Fruit fly (Drosophila melanogaster) whole organism, embryonic: Measurements from ENCODE around the gene CG42795.

Experiments used
- Bteb2 ChIP-seq: fragments of 200-800 bp; sonication (Bioruptor generic); optimal IDR thresholded peaks from 2 replicates; lab custom pipeline; 2016; ENCODE audit warnings: missing biosample characterization, missing genetic modification characterization
- CG14014 ChIP-seq: fragments of 200-800 bp; sonication (Bioruptor generic); IDR thresholded peaks from 2 replicates; pipeline ENCODE4 v1.3.6; 2022; ENCODE audit warnings: missing biosample characterization, missing genetic modification characterization
- CG14050 ChIP-seq: fragments of 200-800 bp; sonication (Bioruptor generic); IDR thresholded peaks from 3 replicates; pipeline ENCODE4 v1.3.6; 2022; ENCODE audit warnings: missing biosample characterization, missing genetic modification characterization
- CG14441 ChIP-seq: fragments of 200-800 bp; sonication (Bioruptor generic); IDR thresholded peaks from 2 replicates; pipeline ENCODE4 v1.3.6; 2022; ENCODE audit warnings: missing biosample characterization, missing genetic modification characterization
- CG15696 ChIP-seq: fragments of 200-800 bp; sonication (Bioruptor generic); optimal IDR thresholded peaks from 2 replicates; lab custom pipeline; 2019; ENCODE audit warnings: missing biosample characterization, mild to moderate bottlenecking, missing genetic modification characterization, moderate library complexity
- CG1603 ChIP-seq: fragments of 200-800 bp; sonication (Bioruptor generic); optimal IDR thresholded peaks from 2 replicates; lab custom pipeline; 2019; ENCODE audit warnings: missing biosample characterization, mild to moderate bottlenecking, missing genetic modification characterization, moderate library complexity
- CG16779 ChIP-seq: fragments of 200-800 bp; sonication (Bioruptor generic); IDR thresholded peaks from 2 replicates; pipeline ENCODE4 v1.3.6; 2022; ENCODE audit warnings: missing biosample characterization, missing genetic modification characterization
- CG16815 ChIP-seq: fragments of 200-800 bp; sonication (Bioruptor generic); optimal IDR thresholded peaks from 3 replicates; lab custom pipeline; 2017; ENCODE audit warnings: missing biosample characterization, mild to moderate bottlenecking, missing genetic modification characterization
- CG16863 ChIP-seq: fragments of 200-800 bp; sonication (Bioruptor generic); optimal IDR thresholded peaks from 3 replicates; lab custom pipeline; 2016; ENCODE audit warnings: missing biosample characterization, missing genetic modification characterization
- CG17385 ChIP-seq: fragments of 200-800 bp; sonication (Bioruptor generic); optimal IDR thresholded peaks from 3 replicates; lab custom pipeline; 2018; ENCODE audit warnings: missing biosample characterization, mild to moderate bottlenecking, missing genetic modification characterization
- CG1832 ChIP-seq: fragments of 200-800 bp; sonication (Bioruptor generic); optimal IDR thresholded peaks from 2 replicates; lab custom pipeline; 2017; ENCODE audit warnings: missing biosample characterization, mild to moderate bottlenecking, missing genetic modification characterization, inconsistent platforms
- CG2199 ChIP-seq: fragments of 200-800 bp; sonication (Bioruptor generic); IDR thresholded peaks from 3 replicates; pipeline ENCODE4 v1.3.6; 2022; ENCODE audit warnings: missing biosample characterization, missing genetic modification characterization
- CG2202 ChIP-seq: fragments of 200-800 bp; sonication (Bioruptor generic); optimal IDR thresholded peaks from 2 replicates; lab custom pipeline; 2018; ENCODE audit warnings: missing biosample characterization, mild to moderate bottlenecking, missing genetic modification characterization
- CG31441 ChIP-seq: fragments of 200-800 bp; sonication (Bioruptor generic); IDR thresholded peaks from 2 replicates; pipeline ENCODE4 v1.3.6; 2022; ENCODE audit warnings: missing biosample characterization, missing genetic modification characterization
- CG6175 ChIP-seq: fragments of 200-800 bp; sonication (Bioruptor generic); IDR thresholded peaks from 3 replicates; pipeline ENCODE4 v1.3.6; 2022; ENCODE audit warnings: missing biosample characterization, missing genetic modification characterization
- CG6254 ChIP-seq: fragments of 200-800 bp; sonication (Bioruptor generic); optimal IDR thresholded peaks from 3 replicates; lab custom pipeline; 2017; ENCODE audit warnings: mild to moderate bottlenecking, missing biosample characterization, missing genetic modification reagents, missing genetic modification characterization
- CG6654 ChIP-seq: fragments of 200-800 bp; sonication (Bioruptor generic); optimal IDR thresholded peaks from 2 replicates; lab custom pipeline; 2017; ENCODE audit warnings: missing biosample characterization, mild to moderate bottlenecking, missing genetic modification characterization
- CG6854 ChIP-seq: fragments of 200-800 bp; sonication (Bioruptor generic); optimal IDR thresholded peaks from 3 replicates; lab custom pipeline; 2017; ENCODE audit warnings: missing biosample characterization, mild to moderate bottlenecking, missing genetic modification characterization
- CG7839 ChIP-seq: fragments of 200-800 bp; sonication (Bioruptor generic); optimal IDR thresholded peaks from 3 replicates; lab custom pipeline; 2018; ENCODE audit warnings: missing biosample characterization, mild to moderate bottlenecking, missing genetic modification characterization, moderate library complexity
- CG8478 ChIP-seq: fragments of >200 bp; optimal IDR thresholded peaks from 2 replicates; lab custom pipeline; 2018
- CG8765 ChIP-seq: fragments of 200-800 bp; sonication (Bioruptor generic); IDR thresholded peaks from 2 replicates; pipeline ENCODE4 v1.3.6; 2022; ENCODE audit warnings: missing biosample characterization, missing genetic modification characterization
- CoRest ChIP-seq: fragments of 200-800 bp; sonication (Bioruptor generic); optimal IDR thresholded peaks from 3 replicates; lab custom pipeline; 2018; ENCODE audit warnings: missing biosample characterization, mild to moderate bottlenecking, missing genetic modification characterization, moderate library complexity
- CrebB ChIP-seq: fragments of 200-800 bp; sonication (Bioruptor generic); optimal IDR thresholded peaks from 3 replicates; lab custom pipeline; 2018; ENCODE audit warnings: missing biosample characterization, mild to moderate bottlenecking, missing genetic modification characterization
- Dad ChIP-seq: fragments of 200-800 bp; sonication (Bioruptor generic); optimal IDR thresholded peaks from 3 replicates; lab custom pipeline; 2016; ENCODE audit warnings: missing biosample characterization, missing genetic modification characterization
- Drgx ChIP-seq: fragments of 200-800 bp; sonication (Bioruptor generic); IDR thresholded peaks from 2 replicates; pipeline ENCODE4 v1.3.6; 2022; ENCODE audit warnings: missing biosample characterization, missing genetic modification characterization
- Elba2 ChIP-seq: fragments of 200-800 bp; sonication (Bioruptor generic); optimal IDR thresholded peaks from 3 replicates; lab custom pipeline; 2016; ENCODE audit warnings: missing biosample characterization, missing genetic modification characterization
- HLH54F ChIP-seq: fragments of 200-800 bp; sonication (Bioruptor generic); optimal IDR thresholded peaks from 3 replicates; lab custom pipeline; 2016; ENCODE audit warnings: missing biosample characterization, missing genetic modification characterization
- NC2β ChIP-seq: fragments of 200-800 bp; sonication (Bioruptor generic); optimal IDR thresholded peaks from 2 replicates; lab custom pipeline; 2016; ENCODE audit warnings: missing biosample characterization, missing genetic modification characterization
- Pdp1 ChIP-seq, 2 experiments: fragments of 200-800 bp; sonication (Bioruptor generic); optimal IDR thresholded peaks; 3 replicates each; lab custom pipeline; 2016; ENCODE audit warnings: missing biosample characterization in 2 of 2, missing genetic modification characterization in 2 of 2, mild to moderate bottlenecking in 1 of 2, moderate library complexity in 1 of 2
- Rx ChIP-seq: fragments of 200-800 bp; sonication (Bioruptor generic); IDR thresholded peaks from 2 replicates; pipeline ENCODE4 v1.3.6; 2022; ENCODE audit warnings: missing biosample characterization, missing genetic modification characterization
- Sry-δ ChIP-seq: fragments of 200-800 bp; sonication (Bioruptor generic); optimal IDR thresholded peaks from 2 replicates; lab custom pipeline; 2016; ENCODE audit warnings: missing biosample characterization, missing genetic modification characterization
- Ssrp ChIP-seq: fragments of 200-800 bp; sonication (Bioruptor generic); optimal IDR thresholded peaks from 2 replicates; lab custom pipeline; 2018; ENCODE audit warnings: missing biosample characterization, mild to moderate bottlenecking, missing genetic modification characterization, moderate library complexity
- Vsx1 ChIP-seq: fragments of 200-800 bp; sonication (Bioruptor generic); optimal IDR thresholded peaks from 2 replicates; lab custom pipeline; 2017; ENCODE audit warnings: missing biosample characterization, mild to moderate bottlenecking, missing genetic modification characterization, missing genetic modification reagents
- Xbp1 ChIP-seq: fragments of 200-800 bp; sonication (Bioruptor generic); optimal IDR thresholded peaks from 3 replicates; lab custom pipeline; 2016; ENCODE audit warnings: missing biosample characterization, mild to moderate bottlenecking, missing genetic modification characterization
- YL-1 ChIP-seq: fragments of 200-800 bp; sonication (Bioruptor generic); optimal IDR thresholded peaks from 3 replicates; lab custom pipeline; 2017; ENCODE audit warnings: missing biosample characterization, mild to moderate bottlenecking, missing genetic modification characterization
- abd-A ChIP-seq: fragments of 200-800 bp; sonication (Bioruptor generic); optimal IDR thresholded peaks from 3 replicates; lab custom pipeline; 2019; ENCODE audit warnings: missing biosample characterization, mild to moderate bottlenecking, missing genetic modification characterization, moderate library complexity
- br ChIP-seq: fragments of >200 bp; optimal IDR thresholded peaks from 2 replicates; lab custom pipeline; 2017
- cas ChIP-seq: fragments of 200-800 bp; sonication (Bioruptor generic); IDR thresholded peaks from 2 replicates; pipeline ENCODE4 v1.3.6; 2022; ENCODE audit warnings: missing biosample characterization, missing genetic modification characterization
- chinmo ChIP-seq: fragments of 200-800 bp; sonication (Bioruptor generic); IDR thresholded peaks from 4 replicates; pipeline ENCODE4 v1.3.6; 2022; ENCODE audit warnings: missing biosample characterization, missing genetic modification characterization; ENCODE audit not compliant: partially characterized antibody
- corto ChIP-seq: fragments of 200-800 bp; sonication (Bioruptor generic); optimal IDR thresholded peaks from 2 replicates; lab custom pipeline; 2016; ENCODE audit warnings: missing biosample characterization, mild to moderate bottlenecking, missing genetic modification characterization, moderate library complexity
- hkb ChIP-seq, 2 experiments: fragments of 200-800 bp in 1 of 2; fragments of >200 bp in 1 of 2; sonication (Bioruptor generic) in 1 of 2; IDR thresholded peaks in 1 of 2; optimal IDR thresholded peaks in 1 of 2; 2 replicates each; pipeline versions ENCODE4 v1.3.6 to Lab custom; 2017 to 2022; ENCODE audit warnings: missing biosample characterization in 1 of 2, missing genetic modification characterization in 1 of 2
- jumu ChIP-seq: fragments of 200-800 bp; sonication (Bioruptor generic); optimal IDR thresholded peaks from 3 replicates; lab custom pipeline; 2016; ENCODE audit warnings: missing biosample characterization, missing genetic modification characterization
- lbe ChIP-seq: fragments of 200-800 bp; sonication (Bioruptor generic); optimal IDR thresholded peaks from 2 replicates; lab custom pipeline; 2016; ENCODE audit warnings: missing biosample characterization, mild to moderate bottlenecking, missing genetic modification characterization
- lmd ChIP-seq: fragments of 200-800 bp; sonication (Bioruptor generic); IDR thresholded peaks from 2 replicates; pipeline ENCODE4 v1.3.6; 2022; ENCODE audit warnings: missing biosample characterization, missing genetic modification characterization
- maf-S ChIP-seq: fragments of 200-800 bp; sonication (Bioruptor generic); optimal IDR thresholded peaks from 2 replicates; lab custom pipeline; 2016; ENCODE audit warnings: missing biosample characterization, missing genetic modification characterization
- nerfin-1 ChIP-seq: fragments of 200-800 bp; sonication (Bioruptor generic); optimal IDR thresholded peaks from 3 replicates; lab custom pipeline; 2019; ENCODE audit warnings: missing biosample characterization, mild to moderate bottlenecking, missing genetic modification characterization, moderate library complexity
- nmo ChIP-seq: fragments of 200-800 bp; sonication (Bioruptor generic); optimal IDR thresholded peaks from 2 replicates; lab custom pipeline; 2018; ENCODE audit warnings: missing biosample characterization, mild to moderate bottlenecking, missing genetic modification characterization, moderate library complexity
- sc ChIP-seq, 3 experiments: fragments of >200 bp in 2 of 3; fragments of 200-800 bp in 1 of 3; sonication (Bioruptor generic) in 1 of 3; optimal IDR thresholded peaks; 2 replicates in 2 of 3; 3 replicates in 1 of 3; lab custom pipeline; 2017; ENCODE audit warnings: mild to moderate bottlenecking in 1 of 3, missing biosample characterization in 1 of 3, missing genetic modification characterization in 1 of 3, missing genetic modification reagents in 1 of 3
- sna ChIP-seq: fragments of 200-800 bp; sonication (Bioruptor generic); IDR thresholded peaks from 2 replicates; pipeline ENCODE4 v1.3.6; 2022; ENCODE audit warnings: missing biosample characterization, missing genetic modification characterization; ENCODE audit not compliant: partially characterized antibody

CG42795 gene

DNA sequence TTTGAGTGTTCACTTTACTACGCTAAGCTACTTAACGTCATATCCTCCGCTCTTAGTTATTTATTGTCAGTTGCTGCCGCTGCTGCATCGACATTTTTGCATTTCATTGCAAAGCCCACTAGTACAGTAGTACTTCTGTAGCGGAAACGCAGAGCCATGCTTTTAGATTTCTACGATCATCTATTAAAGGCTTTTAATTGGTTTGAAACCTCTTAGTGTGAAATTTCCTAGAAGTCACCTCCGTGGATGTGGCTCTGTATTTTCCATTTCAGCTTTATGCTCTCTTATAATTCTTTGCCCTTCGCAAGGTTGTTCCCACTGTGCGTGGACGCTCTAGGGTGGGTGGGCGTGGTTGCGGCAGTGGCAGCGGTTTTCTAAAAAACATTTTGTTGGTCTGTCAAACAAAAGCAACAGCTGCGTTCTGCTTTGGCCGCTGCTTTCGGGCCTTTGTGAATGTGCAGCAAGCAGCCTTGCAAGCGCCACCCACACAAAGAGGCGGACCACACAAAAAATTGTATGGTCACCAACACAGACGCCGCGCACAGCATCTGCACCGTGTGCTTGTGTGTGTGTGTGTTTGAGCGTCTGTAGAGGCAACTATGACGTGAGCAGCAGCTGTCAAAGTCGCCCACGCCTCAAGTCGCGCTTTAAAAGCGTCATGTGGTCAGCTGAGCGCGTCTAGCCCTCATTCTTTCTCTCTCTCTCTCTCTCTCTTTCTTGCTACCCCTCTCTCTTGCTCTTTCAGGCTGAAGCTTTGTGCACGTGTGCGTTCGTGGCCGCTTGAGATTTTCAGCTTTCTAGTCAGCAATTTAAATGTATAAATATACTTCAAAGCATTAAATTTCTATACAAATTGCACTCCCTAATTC, 41.4 kb downstream of the CG42795 start (continued):
- TF ChIP-seq CG14014 (GFP tag; lab: Robert Waterston, UW): no peak
- TF ChIP-seq Pdp1 (GFP tag; optimal IDR thresholded peaks at IDR 0.05; lab: Kevin White, UChicago): no peak
- TF ChIP-seq lmd: peak; percentile 13; the same call in 1 of the 2 replicates
- no peak for TF ChIP-seq Sry-δ (GFP tag; lab: Kevin White, UChicago)
- no peak for TF ChIP-seq Elba2
- TF ChIP-seq jumu: no peak
- TF ChIP-seq CG1603 (tag; lab: Kevin White, UChicago): no peak
- TF ChIP-seq CG2202 (tag; lab: Kevin White, UChicago): no peak
- TF ChIP-seq CG1832 (GFP tag; lab: Kevin White, UChicago): peak; percentile 54
- TF ChIP-seq chinmo (GFP tag; lab: Robert Waterston, UW): peak; percentile 86; the same call in 1 of the 4 replicates
- TF ChIP-seq corto: no peak
- no peak for TF ChIP-seq CG31441 (GFP tag; lab: Robert Waterston, UW)
- no peak for TF ChIP-seq nerfin-1 (tag; lab: Kevin White, UChicago)
- TF ChIP-seq CrebB (tag; lab: Kevin White, UChicago): no peak
- no peak for TF ChIP-seq CG15696
- no peak for TF ChIP-seq Ssrp (tag; lab: Kevin White, UChicago)
- TF ChIP-seq lbe (GFP tag; lab: Kevin White, UChicago): no peak
- TF ChIP-seq CG17385: no peak
- no peak for TF ChIP-seq CG2199 (GFP tag; lab: Robert Waterston, UW)
- no peak for TF ChIP-seq CG6654
- TF ChIP-seq hkb (optimal IDR thresholded peaks at IDR 0.05; lab: Kevin White, UChicago): no peak
- no peak for TF ChIP-seq hkb (GFP tag; IDR thresholded peaks at IDR 0.05; lab: Robert Waterston, UW)
- no peak for TF ChIP-seq maf-S (GFP tag; lab: Kevin White, UChicago)
- TF ChIP-seq CG14441 (GFP tag; lab: Robert Waterston, UW): 0 out of 2 replicates have a peak, but pooled peaks have one; percentile 21
- TF ChIP-seq CG8765 (GFP tag; lab: Robert Waterston, UW): no peak
- peak; percentile 39; the same call in 1 of the 2 replicates for TF ChIP-seq CG16779 (GFP tag; lab: Robert Waterston, UW)
- TF ChIP-seq sna (GFP tag; lab: Robert Waterston, UW): no peak
- TF ChIP-seq sc (optimal IDR thresholded peaks at IDR 0.05; lab: Kevin White, UChicago): no peak
- TF ChIP-seq sc (GFP tag; optimal IDR thresholded peaks at IDR 0.05; lab: Kevin White, UChicago): no peak
- no peak for TF ChIP-seq Rx (GFP tag; lab: Robert Waterston, UW)
- TF ChIP-seq Dad (GFP tag; lab: Kevin White, UChicago): no peak
- TF ChIP-seq CoRest (tag; lab: Kevin White, UChicago): no peak
- TF ChIP-seq CG16863 (GFP tag; lab: Kevin White, UChicago): no peak
- TF ChIP-seq CG14050 (GFP tag; lab: Robert Waterston, UW): no peak
- no peak for TF ChIP-seq br
- TF ChIP-seq CG6854 (GFP tag; lab: Kevin White, UChicago): no peak
- TF ChIP-seq CG6254 (GFP tag; lab: Kevin White, UChicago): no peak
- no peak for TF ChIP-seq Xbp1 (GFP tag; lab: Kevin White, UChicago)
- no peak for TF ChIP-seq NC2β (GFP tag; lab: Kevin White, UChicago)
- TF ChIP-seq nmo (GFP tag; lab: Kevin White, UChicago): no peak
- no peak for TF ChIP-seq HLH54F
- TF ChIP-seq Vsx1 (GFP tag; lab: Kevin White, UChicago): no peak
- TF ChIP-seq YL-1: no peak
- no peak for TF ChIP-seq CG6175 (GFP tag; lab: Robert Waterston, UW)
- no peak for TF ChIP-seq Bteb2
- no peak for TF ChIP-seq CG7839 (tag; lab: Kevin White, UChicago)
- no peak for TF ChIP-seq cas
- no peak for TF ChIP-seq CG16815
- TF ChIP-seq abd-A: no peak
- TF ChIP-seq Drgx (GFP tag; lab: Robert Waterston, UW): peak; percentile 50
- peak; percentile 70 for TF ChIP-seq CG8478 (lab: Kevin White, UChicago)
